Worm (Caenorhabditis elegans) whole organism, mixed stage, embryonic: ENCODE data around the gene srt-29.

ENCODE experiments used
- ces-1 ChIP-seq: fragments of 150-350 bp; optimal IDR thresholded peaks from 2 replicates; lab custom pipeline; 2014; ENCODE audit warnings: missing biosample characterization, missing genetic modification reagents, missing genetic modification characterization
- elt-3 ChIP-seq: fragments of 150-350 bp; optimal IDR thresholded peaks from 2 replicates; lab custom pipeline; 2014; ENCODE audit warnings: missing biosample characterization, missing genetic modification characterization
- nhr-76 ChIP-seq: sonication (generic microtip); optimal IDR thresholded peaks from 2 replicates; lab custom pipeline; 2017; ENCODE audit warnings: missing biosample characterization, missing genetic modification characterization
- pha-4 ChIP-seq: fragments of 150-350 bp; optimal IDR thresholded peaks from 2 replicates; lab custom pipeline; 2018; ENCODE audit warnings: missing biosample characterization, missing genetic modification reagents, missing genetic modification characterization
- snpc-4 ChIP-seq: fragments of 150-350 bp; optimal IDR thresholded peaks from 2 replicates; lab custom pipeline; 2014; ENCODE audit warnings: missing biosample characterization, missing genetic modification characterization
- unc-62 ChIP-seq: fragments of 150-350 bp; optimal IDR thresholded peaks from 2 replicates; lab custom pipeline; 2014; ENCODE audit warnings: missing biosample characterization, missing genetic modification reagents, missing genetic modification characterization
- ztf-11 ChIP-seq: fragments of 150-350 bp; optimal IDR thresholded peaks from 2 replicates; lab custom pipeline; 2014; ENCODE audit warnings: missing biosample characterization, missing genetic modification characterization

DNA sequence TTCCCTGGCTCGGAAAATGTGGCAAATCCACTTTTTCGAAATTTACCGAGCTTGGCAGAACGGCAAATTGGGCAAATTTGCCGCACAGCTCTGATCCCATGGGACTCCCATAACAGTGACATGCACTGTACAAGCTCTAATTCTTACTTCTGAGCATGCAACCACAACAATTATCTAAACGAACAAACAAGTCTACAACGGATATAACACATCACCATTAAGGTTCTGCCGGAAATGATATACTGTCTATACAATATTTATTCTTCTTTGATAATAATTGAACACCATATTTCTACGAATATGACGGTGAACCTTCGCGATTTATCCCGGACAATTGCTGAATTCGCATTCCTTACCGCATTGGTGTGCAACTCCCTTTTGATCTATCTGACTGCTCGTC lies 9.3 kb upstream of the srt-29 start, which contains the start of gene str-33:
- TF ChIP-seq ces-1 (GFP tag; lab: Kevin White, UChicago), result no peak
- TF ChIP-seq elt-3, result no peak
- no peak for TF ChIP-seq pha-4 (tag; lab: Kevin White, UChicago)
- no peak for TF ChIP-seq nhr-76 (tag; lab: Kevin White, UChicago)
- TF ChIP-seq unc-62, result no peak
- no peak for TF ChIP-seq ztf-11 (tag; lab: Kevin White, UChicago)
- TF ChIP-seq snpc-4 (tag; lab: Kevin White, UChicago), result no peak
